Worm (Caenorhabditis elegans): ENCODE measurements around the gene Y54G11A.3.

Y54G11A.3 gene

ce11 chrII:14247227-14247626 is 29.2 kb upstream of the Y54G11A.3 start:
- TF ChIP-seq unc-39 (tag; optimal IDR thresholded peaks at IDR 0.05) (no peak), sma-9 (GFP tag; optimal IDR thresholded peaks at IDR 0.05) (no peak), sma-9 (tag; optimal IDR thresholded peaks at IDR 0.05) (no peak), nhr-25 (tag; optimal IDR thresholded peaks at IDR 0.05) (no peak), ztf-11 (tag; optimal IDR thresholded peaks at IDR 0.05) (no peak), nhr-237 (tag; optimal IDR thresholded peaks at IDR 0.05) (no peak), egl-27 (tag; optimal IDR thresholded peaks at IDR 0.05) (no peak), sem-4 (tag; optimal IDR thresholded peaks at IDR 0.05) (no peak), lsy-2 (tag; optimal IDR thresholded peaks at IDR 0.05) (no peak), ama-1 (optimal IDR thresholded peaks at IDR 0.05) (no peak)

DNA sequence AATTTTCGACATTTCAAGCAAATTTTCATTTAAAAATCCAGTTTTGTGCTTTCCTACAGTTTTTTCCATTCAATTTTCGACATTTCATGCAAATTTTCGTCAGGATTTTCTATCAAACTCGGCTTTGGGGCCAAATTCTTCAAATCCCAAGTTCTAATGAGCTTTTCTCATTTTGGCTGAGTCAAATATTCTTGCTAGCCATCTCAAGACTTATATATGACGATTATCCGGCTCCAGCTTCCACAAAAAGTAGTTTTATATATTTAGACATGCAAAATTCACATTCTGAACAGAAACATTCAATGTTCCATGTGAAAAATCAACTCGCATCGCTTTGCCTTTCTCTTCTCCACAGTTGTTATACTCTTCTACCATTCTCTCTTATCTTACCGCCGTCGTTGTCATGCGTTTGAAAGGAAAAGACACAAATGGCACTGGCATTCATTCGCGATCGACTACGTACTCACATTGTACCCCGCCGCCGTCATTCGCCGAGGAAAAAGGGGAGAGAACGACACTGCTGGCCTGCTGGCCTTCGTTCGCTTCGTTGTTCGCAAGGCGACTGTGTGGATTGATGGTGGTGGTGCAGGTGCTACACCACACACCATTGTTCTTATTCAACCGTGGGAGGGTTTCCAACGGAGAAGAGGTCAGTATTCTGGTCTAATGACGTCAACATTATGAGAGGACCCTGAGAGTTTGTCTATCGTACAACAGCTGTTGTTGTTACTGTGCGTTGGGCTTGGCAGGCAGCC is 28.5 kb upstream of the Y54G11A.3 start:
- TF ChIP-seq gmeb-1 (tag; optimal IDR thresholded peaks at IDR 0.05) (peak; percentile 36), nhr-25 (tag; optimal IDR thresholded peaks at IDR 0.05) (peak; percentile 86), sma-3 (GFP tag; optimal IDR thresholded peaks at IDR 0.05) (peak; percentile 60), elt-3 (tag; optimal IDR thresholded peaks at IDR 0.05) (no peak), fos-1 (tag; optimal IDR thresholded peaks at IDR 0.05) (peak; percentile 66), F13H6.1 (tag; optimal IDR thresholded peaks at IDR 0.05) (peak; percentile 12), nhr-237 (tag; optimal IDR thresholded peaks at IDR 0.05) (no peak), nhr-129 (tag; optimal IDR thresholded peaks at IDR 0.05) (peak; percentile 51), ceh-16 (tag; optimal IDR thresholded peaks at IDR 0.05) (no peak), crh-2 (tag; optimal IDR thresholded peaks at IDR 0.05) (peak; percentile 9), blmp-1 (tag; optimal IDR thresholded peaks at IDR 0.05; ENCODE audit: insufficient read depth) (peak; percentile 35)

DNA sequence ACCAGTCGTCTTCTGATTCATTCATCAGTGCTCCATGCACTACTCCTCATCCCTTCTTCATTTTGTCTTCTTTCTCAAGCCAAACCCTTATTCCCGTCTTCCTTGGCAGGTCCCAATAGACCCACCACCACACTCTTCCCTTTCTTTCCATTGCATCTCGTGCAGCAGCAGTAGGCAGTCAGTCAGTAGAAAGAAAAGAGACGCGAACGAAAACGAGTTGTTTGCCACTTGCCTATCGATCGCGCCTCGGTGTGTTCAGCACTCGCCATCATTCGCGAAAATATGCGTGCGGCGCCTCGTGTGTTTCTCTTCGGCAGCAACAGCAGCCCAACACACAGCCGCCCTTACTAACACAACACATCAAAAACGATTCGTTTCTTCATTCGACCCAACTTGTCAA is 26.9 kb upstream of the Y54G11A.3 start:
- TF ChIP-seq lin-11 (tag; optimal IDR thresholded peaks at IDR 0.05) (no peak), lin-13 (GFP tag; optimal IDR thresholded peaks at IDR 0.05) (peak; percentile 14), mdl-1 (tag; optimal IDR thresholded peaks at IDR 0.05) (peak; percentile 53 to 60), fos-1 (tag; optimal IDR thresholded peaks at IDR 0.05) (peak; percentile 48), nhr-25 (tag; optimal IDR thresholded peaks at IDR 0.05) (peak; percentile 37), elt-3 (tag; optimal IDR thresholded peaks at IDR 0.05) (no peak), sem-4 (tag; optimal IDR thresholded peaks at IDR 0.05) (no peak), nhr-10 (tag; optimal IDR thresholded peaks at IDR 0.05) (no peak), mab-5 (tag; optimal IDR thresholded peaks at IDR 0.05) (peak; percentile 31), sma-9 (GFP tag; optimal IDR thresholded peaks at IDR 0.05) (peak; percentile 56), sma-9 (tag; optimal IDR thresholded peaks at IDR 0.05) (no peak), nhr-12 (tag; optimal IDR thresholded peaks at IDR 0.05) (no peak), crh-2 (tag; optimal IDR thresholded peaks at IDR 0.05) (peak; percentile 57), blmp-1 (tag; optimal IDR thresholded peaks at IDR 0.05; ENCODE audit: insufficient read depth) (no peak), ceh-16 (tag; optimal IDR thresholded peaks at IDR 0.05) (no peak), ztf-1 (GFP tag; conservative IDR thresholded peaks at IDR 0.05) (no peak), C34F6.9 (tag; optimal IDR thresholded peaks at IDR 0.05) (peak; percentile 43), zag-1 (tag; optimal IDR thresholded peaks at IDR 0.05) (no peak), nhr-11 (tag; optimal IDR thresholded peaks at IDR 0.05) (no peak), lsy-2 (tag; optimal IDR thresholded peaks at IDR 0.05) (peak in 1 of 2 experiments; percentile 8), F13H6.1 (tag; optimal IDR thresholded peaks at IDR 0.05) (peak; percentile 51), unc-62 (GFP tag; optimal IDR thresholded peaks at IDR 0.05) (no peak), unc-55 (GFP tag; optimal IDR thresholded peaks at IDR 0.05) (peak; percentile 25), ztf-4 (tag; optimal IDR thresholded peaks at IDR 0.05) (peak; percentile 39), dmd-4 (tag; optimal IDR thresholded peaks at IDR 0.05) (no peak), elt-1 (tag; optimal IDR thresholded peaks at IDR 0.05) (no peak), gmeb-1 (tag; optimal IDR thresholded peaks at IDR 0.05) (peak; percentile 20), ZK546.5 (tag; optimal IDR thresholded peaks at IDR 0.05) (no peak), nhr-129 (tag; optimal IDR thresholded peaks at IDR 0.05) (peak; percentile 79), egl-27 (tag; optimal IDR thresholded peaks at IDR 0.05) (peak; percentile 14), sma-3 (GFP tag; optimal IDR thresholded peaks at IDR 0.05) (peak; percentile 19), aly-2 (tag; optimal IDR thresholded peaks at IDR 0.05) (no peak)
